Worm (Caenorhabditis elegans): ENCODE measurements around the gene K05F1.1.

DNA sequence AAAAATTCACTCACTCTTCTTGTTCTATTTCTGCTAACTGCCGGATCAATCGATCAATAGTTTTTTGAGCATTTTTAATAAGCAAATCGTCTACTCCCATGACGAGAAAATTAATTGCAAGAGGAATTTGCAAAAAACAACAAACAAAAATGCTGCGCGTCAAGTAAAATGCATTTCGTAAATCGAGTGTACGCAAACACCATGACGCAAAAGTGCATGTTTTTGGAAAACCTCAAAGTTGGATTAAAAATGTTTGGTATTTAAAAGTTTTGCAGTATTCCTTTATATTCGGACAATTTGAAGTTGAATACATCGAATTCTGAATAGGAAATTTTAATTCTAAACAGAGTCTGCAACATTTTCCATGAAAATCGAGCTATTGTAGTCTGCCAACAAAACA, 38.0 kb downstream of the K05F1.1 start, which contains the start of gene ZK1248.19:
- TF ChIP-seq unc-39 (tag; optimal IDR thresholded peaks at IDR 0.05) (no peak), lin-13 (GFP tag; optimal IDR thresholded peaks at IDR 0.05) (no peak), aly-2 (tag; optimal IDR thresholded peaks at IDR 0.05) (no peak), fos-1 (tag; optimal IDR thresholded peaks at IDR 0.05) (no peak), dmd-4 (tag; optimal IDR thresholded peaks at IDR 0.05) (no peak), mab-5 (tag; optimal IDR thresholded peaks at IDR 0.05) (no peak)

All from whole organism, L2 larva.